Fruit fly (Drosophila melanogaster) whole organism, larva: ENCODE measurements around the gene CG13801.
A peak's percentile ranks its signal among the peaks of the same experiment; 100 is the strongest.

ENCODE experiments used
- noc ChIP-seq: fragments of 200-800 bp; sonication (Bioruptor generic); optimal IDR thresholded peaks from 3 replicates; lab custom pipeline; 2019; ENCODE audit warnings: missing biosample characterization, mild to moderate bottlenecking, missing genetic modification characterization, moderate library complexity

The CG13801 gene

dm6 chr3L:2392745-2393435, 32.5 kb downstream of the CG13801 start:
- TF ChIP-seq noc (tag; lab: Kevin White, UChicago), result no peak

DNA sequence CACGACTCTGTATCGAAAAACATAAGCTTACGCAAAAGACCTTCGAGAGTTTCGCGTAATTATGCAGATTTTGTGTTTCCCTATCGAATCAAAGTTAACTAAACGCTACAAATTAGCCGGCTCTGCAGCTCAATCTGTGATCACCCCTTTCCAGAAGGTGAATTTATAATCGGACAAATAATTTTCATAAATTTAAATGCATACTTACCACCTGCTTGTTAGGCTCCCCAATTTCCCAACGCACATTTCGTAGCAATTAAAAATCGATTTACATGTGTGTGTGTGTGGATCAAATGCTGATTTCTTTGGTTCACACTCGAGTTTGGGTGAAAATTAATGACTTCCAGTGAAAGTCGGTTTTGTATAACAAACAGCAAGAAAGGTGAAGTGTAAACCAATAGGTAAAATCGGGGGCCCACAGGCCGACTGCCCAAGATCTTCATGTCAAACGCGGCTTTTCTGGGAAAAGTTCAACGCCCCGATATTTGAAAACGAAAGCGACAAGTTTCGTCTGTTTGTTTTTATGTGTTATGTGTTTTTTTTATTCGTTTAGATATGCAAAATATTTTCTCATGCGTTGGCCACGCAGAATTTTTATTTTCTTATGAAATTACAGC, 37.3 kb downstream of the CG13801 start:
- TF ChIP-seq noc (tag; lab: Kevin White, UChicago), result no peak

DNA sequence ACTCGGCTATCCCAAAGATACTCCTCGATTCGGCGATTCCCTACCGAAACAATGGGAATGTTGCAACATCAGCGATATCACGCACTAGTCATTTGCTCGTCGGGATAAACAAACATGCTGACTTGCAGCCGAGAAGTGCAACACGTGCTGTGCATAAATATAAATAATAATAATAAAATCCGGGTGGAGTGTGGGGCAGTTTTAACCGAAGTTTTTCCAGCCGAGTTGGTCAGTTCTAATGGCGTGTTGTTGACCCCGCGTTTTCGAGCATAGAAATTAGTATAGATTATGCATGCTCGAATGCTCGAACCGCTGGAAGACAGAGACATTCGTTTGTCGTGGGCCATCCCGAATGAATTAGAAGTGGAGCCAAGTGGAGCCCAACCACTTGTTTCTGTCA, 38.3 kb downstream of the CG13801 start:
- TF ChIP-seq noc (tag; lab: Kevin White, UChicago), result no peak

DNA sequence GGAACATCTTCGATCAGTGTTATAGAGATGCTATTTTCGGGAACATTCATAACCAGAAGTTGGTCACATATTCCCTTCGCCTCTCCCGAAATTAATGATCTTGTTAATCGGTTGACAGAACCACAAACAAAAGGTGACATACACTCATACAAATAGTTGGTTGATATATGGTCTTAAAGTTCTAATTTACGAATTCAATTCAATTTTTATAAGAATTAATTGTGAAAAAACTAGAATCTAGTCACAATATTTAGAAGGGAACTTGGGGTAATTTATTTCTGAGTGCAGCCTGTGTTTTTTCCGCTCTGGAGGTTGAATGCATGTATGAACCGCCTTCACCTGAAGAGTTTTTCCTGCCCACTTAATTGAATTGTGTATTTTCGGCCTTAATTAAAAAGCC, 39.4 kb downstream of the CG13801 start:
- TF ChIP-seq noc (tag; lab: Kevin White, UChicago), result no peak

DNA sequence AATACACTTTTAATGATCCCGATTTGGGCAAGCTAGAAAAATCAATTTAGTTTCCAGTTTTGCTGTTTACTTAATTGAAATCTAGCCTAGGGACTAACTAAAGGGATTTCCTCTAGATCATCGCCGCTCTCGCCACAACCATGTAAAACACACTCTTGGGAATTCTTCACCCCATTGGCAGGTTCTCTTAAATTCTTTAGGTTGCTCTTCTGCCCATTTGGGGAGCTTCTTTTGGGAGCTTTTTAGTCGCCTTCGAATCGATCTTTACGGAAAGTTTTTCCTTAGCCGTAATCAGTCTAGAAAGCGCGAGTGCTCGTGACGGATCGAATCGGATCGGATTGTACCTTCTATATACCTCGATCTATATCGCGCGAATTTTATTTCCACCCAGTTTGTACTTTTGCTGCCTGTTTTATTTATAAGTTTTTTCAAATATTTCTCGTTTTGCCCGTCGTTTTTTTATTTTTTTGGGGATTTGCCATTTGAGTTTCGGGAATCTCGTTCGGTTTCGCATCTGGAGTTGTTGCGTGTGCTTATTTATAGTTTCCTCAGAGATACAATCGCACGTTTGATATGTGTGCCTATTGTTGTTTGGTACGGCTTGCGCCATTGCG, 40.0 kb downstream of the CG13801 start:
- TF ChIP-seq noc (tag; lab: Kevin White, UChicago), result peak; percentile 46

DNA sequence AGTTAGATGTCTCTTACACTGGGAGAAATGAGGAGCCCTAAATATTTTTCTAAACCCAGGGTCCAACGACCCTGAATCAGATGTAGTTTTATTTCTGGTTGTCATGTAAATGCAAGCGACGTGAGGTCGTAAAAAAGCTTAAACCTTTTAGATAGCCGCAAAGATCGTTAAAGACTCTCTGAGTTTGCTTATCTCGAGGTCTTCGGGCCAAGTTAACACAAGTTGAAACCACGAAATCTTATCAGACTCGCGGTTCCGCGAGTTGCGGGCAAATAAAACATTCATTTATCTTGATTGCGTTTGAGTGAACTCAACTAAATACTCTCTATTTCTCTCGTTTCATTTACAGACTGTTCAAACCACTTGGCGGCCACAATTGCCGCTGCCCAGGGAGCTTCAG, 41.8 kb downstream of the CG13801 start:
- TF ChIP-seq noc (tag; lab: Kevin White, UChicago), result no peak

dm6 chr3L:2407271-2407670, 46.9 kb downstream of the CG13801 start:
- TF ChIP-seq noc (tag; lab: Kevin White, UChicago), result no peak

dm6 chr3L:2407945-2408344, 47.6 kb downstream of the CG13801 start:
- no peak for TF ChIP-seq noc (tag; lab: Kevin White, UChicago)

- no peak for TF ChIP-seq noc (tag; lab: Kevin White, UChicago)
Observed at dm6 chr3L:2409289-2409688, 48.9 kb downstream of the CG13801 start.

- TF ChIP-seq noc (tag; lab: Kevin White, UChicago), result no peak
Observed at dm6 chr3L:2410869-2411268, 50.5 kb downstream of the CG13801 start.

dm6 chr3L:2411564-2412080, 51.3 kb downstream of the CG13801 start:
- TF ChIP-seq noc (tag; lab: Kevin White, UChicago), result peak; percentile 11
